Worm (Caenorhabditis elegans): Measurements from ENCODE around the gene pqn-29.

ce11 chrIII:4671949-4672348 is 25.8 kb upstream of the pqn-29 start, which contains the start of gene srg-13:
- TF ChIP-seq zag-1 (tag; optimal IDR thresholded peaks at IDR 0.05) (no peak), nhr-11 (tag; optimal IDR thresholded peaks at IDR 0.05) (no peak), ztf-11 (tag; optimal IDR thresholded peaks at IDR 0.05) (no peak), elt-1 (tag; optimal IDR thresholded peaks at IDR 0.05) (no peak), nhr-21 (tag; optimal IDR thresholded peaks at IDR 0.05) (no peak), nhr-10 (tag; optimal IDR thresholded peaks at IDR 0.05) (no peak), unc-39 (tag; optimal IDR thresholded peaks at IDR 0.05) (no peak), unc-62 (GFP tag; optimal IDR thresholded peaks at IDR 0.05) (no peak)
